Worm (Caenorhabditis elegans): ENCODE results near the gene B0281.1.

- TF ChIP-seq blmp-1 (tag; optimal IDR thresholded peaks at IDR 0.05; ENCODE audit: insufficient read depth) (no peak), aly-2 (tag; optimal IDR thresholded peaks at IDR 0.05) (no peak), elt-1 (tag; optimal IDR thresholded peaks at IDR 0.05) (no peak), ZK546.5 (tag; optimal IDR thresholded peaks at IDR 0.05) (no peak), F13H6.1 (tag; optimal IDR thresholded peaks at IDR 0.05) (no peak), nhr-237 (tag; optimal IDR thresholded peaks at IDR 0.05) (no peak), lin-13 (GFP tag; optimal IDR thresholded peaks at IDR 0.05) (no peak), ztf-4 (tag; optimal IDR thresholded peaks at IDR 0.05) (no peak), nhr-11 (tag; optimal IDR thresholded peaks at IDR 0.05) (no peak), nhr-25 (tag; optimal IDR thresholded peaks at IDR 0.05) (no peak), unc-39 (tag; optimal IDR thresholded peaks at IDR 0.05) (no peak)
Observed at ce11 chrII:2340974-2341373, 28.1 kb downstream of the B0281.1 start.

Measured in whole organism, L2 larva.